Worm (Caenorhabditis elegans) whole organism, L4 larva: ENCODE data around the gene C18D4.12.

Source experiments
- ZK546.5 ChIP-seq, 2 experiments: sonication (generic microtip); optimal IDR thresholded peaks; 2 replicates each; lab custom pipeline; 2017; ENCODE audit warnings: missing biosample characterization in 2 of 2, missing genetic modification characterization in 2 of 2
- ama-1 ChIP-seq: fragments of 150-350 bp; optimal IDR thresholded peaks from 2 replicates; lab custom pipeline; 2014; ENCODE audit warnings: inconsistent platforms, mixed read lengths
- ceh-32 ChIP-seq: sonication (generic microtip); optimal IDR thresholded peaks from 2 replicates; lab custom pipeline; 2016; ENCODE audit warnings: mild to moderate bottlenecking, missing genetic modification characterization, missing compliant biosample characterization; ENCODE audit not compliant: poor library complexity
- fkh-10 ChIP-seq: fragments of 150-350 bp; optimal IDR thresholded peaks from 2 replicates; lab custom pipeline; 2014; ENCODE audit warnings: missing biosample characterization, missing genetic modification reagents, missing genetic modification characterization
- nhr-41 ChIP-seq: fragments of 200-800 bp; sonication (Bioruptor generic); IDR thresholded peaks from 2 replicates; pipeline ENCODE4 v1.3.6; 2022; ENCODE audit warnings: missing genetic modification reagents, missing genetic modification characterization, missing compliant biosample characterization
- spr-1 ChIP-seq: sonication (generic microtip); optimal IDR thresholded peaks from 2 replicates; lab custom pipeline; 2016; ENCODE audit warnings: mild to moderate bottlenecking, missing genetic modification characterization, missing compliant biosample characterization
- unc-62 ChIP-seq, 3 experiments: fragments of 150-350 bp in 1 of 3; sonication (generic microtip); optimal IDR thresholded peaks in 2 of 3; peaks in 1 of 3; 1 replicate in 1 of 3; 2 replicates in 2 of 3; lab custom pipeline; 2014 to 2017; ENCODE audit warnings: missing biosample characterization in 3 of 3, missing genetic modification characterization in 3 of 3, missing genetic modification reagents in 3 of 3, missing genotype in 1 of 3
- zfp-3 ChIP-seq: fragments of 200-800 bp; sonication (Bioruptor generic); conservative IDR thresholded peaks from 2 replicates; pipeline ENCODE4 v1.3.6; 2022; ENCODE audit warnings: missing genetic modification reagents, missing genetic modification characterization, missing compliant biosample characterization
- ztf-11 ChIP-seq: fragments of 150-350 bp; optimal IDR thresholded peaks from 2 replicates; lab custom pipeline; 2014; ENCODE audit warnings: missing biosample characterization, missing genetic modification characterization

DNA sequence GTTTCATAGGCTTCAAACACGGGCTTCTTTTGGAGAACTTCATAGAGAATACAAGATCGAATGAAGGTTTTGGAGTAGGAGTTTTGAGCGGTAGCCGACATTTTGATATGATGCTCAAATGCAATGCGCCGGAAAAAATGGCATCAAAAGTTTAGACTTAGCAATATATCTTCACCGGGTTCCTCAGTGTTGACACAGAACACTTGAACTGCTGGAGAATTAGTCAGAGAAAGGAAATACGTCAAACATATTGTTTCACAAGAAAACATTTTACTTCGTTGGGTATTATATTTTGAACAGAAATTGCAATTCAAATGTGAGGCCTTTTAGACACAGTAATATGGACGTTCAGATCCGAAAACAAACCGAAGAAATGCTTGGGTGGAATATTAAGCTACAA is 28.0 kb upstream of the C18D4.12 start, which contains the start of gene fbxa-174:
- TF ChIP-seq ceh-32 (tag; lab: Kevin White, UChicago) (no peak), ama-1 (lab: Kevin White, UChicago) (no peak), ztf-11 (tag; lab: Kevin White, UChicago) (no peak), ZK546.5 (tag; optimal IDR thresholded peaks at IDR 0.05; lab: Kevin White, UChicago) (no peak), unc-62 (GFP tag; optimal IDR thresholded peaks at IDR 0.05 in 1 of 2; lab: Kevin White, UChicago) (no peak), unc-62 (tag; optimal IDR thresholded peaks at IDR 0.05; lab: Kevin White, UChicago) (no peak), spr-1 (tag; lab: Kevin White, UChicago) (no peak), fkh-10 (GFP tag; lab: Kevin White, UChicago) (no peak), nhr-41 (GFP tag; lab: Robert Waterston, UW) (no peak), zfp-3 (GFP tag; lab: Robert Waterston, UW) (no peak)
